Worm (Caenorhabditis elegans): ENCODE results near the gene R01B10.3.

The R01B10.3 gene

DNA sequence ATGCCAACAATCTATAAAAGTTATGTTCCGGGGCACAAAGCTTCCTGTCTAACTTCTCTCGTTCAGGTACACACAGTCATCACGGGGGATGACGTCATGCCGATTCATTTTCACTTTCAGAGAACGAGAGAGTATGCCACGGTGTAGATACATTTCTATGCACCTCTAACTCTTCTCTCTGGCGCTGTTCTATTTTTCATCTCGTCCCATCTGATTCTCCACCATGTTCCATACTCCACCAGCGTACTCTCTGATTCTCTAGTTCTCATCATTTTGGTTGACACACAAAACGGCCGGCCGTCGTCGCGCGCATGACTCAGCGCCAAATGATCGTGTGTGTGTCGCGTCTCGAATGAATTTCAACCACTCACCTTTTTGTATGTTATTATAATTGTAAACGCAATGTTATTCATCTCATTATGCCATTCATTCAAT lies 44.5 kb downstream of the R01B10.3 start (continued):
- TF ChIP-seq ceh-16 (tag; optimal IDR thresholded peaks at IDR 0.05) (peak; percentile 80), nhr-25 (tag; optimal IDR thresholded peaks at IDR 0.05) (peak; percentile 95), mbf-1 (tag; optimal IDR thresholded peaks at IDR 0.05) (no peak)

DNA sequence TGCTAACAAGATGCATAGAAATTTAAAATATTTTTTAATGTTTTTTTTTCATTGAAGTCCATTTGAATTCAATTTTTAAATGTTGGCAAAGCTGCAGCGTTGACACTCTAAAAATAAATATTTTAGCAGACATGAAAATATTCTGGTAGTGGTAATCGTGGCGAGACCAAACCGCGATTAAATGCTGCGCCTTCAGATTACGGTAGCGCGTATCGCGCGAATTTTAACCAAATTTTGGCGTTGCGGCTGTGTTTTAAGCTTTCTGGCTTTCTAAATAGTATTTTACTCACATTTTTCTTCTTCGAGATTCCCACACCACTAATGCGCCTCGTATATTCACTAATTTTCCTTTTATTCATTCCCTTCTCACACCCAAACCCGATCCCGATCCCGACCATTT lies 48.8 kb downstream of the R01B10.3 start, which contains the start of gene cpg-4:
TSS of gene cpg-4 (plus strand) at position 303 of the 400 bp plus-strand sequence.
- no peak for TF ChIP-seq sma-9 (GFP tag; optimal IDR thresholded peaks at IDR 0.05)
- TF ChIP-seq sma-9 (tag; optimal IDR thresholded peaks at IDR 0.05), result no peak
- TF ChIP-seq nhr-237 (tag; optimal IDR thresholded peaks at IDR 0.05), result no peak
- no peak for TF ChIP-seq elt-3 (tag; optimal IDR thresholded peaks at IDR 0.05)
- no peak for TF ChIP-seq nhr-10 (tag; optimal IDR thresholded peaks at IDR 0.05)
- TF ChIP-seq peb-1 (tag; optimal IDR thresholded peaks at IDR 0.05), result no peak
- no peak for TF ChIP-seq lin-13 (GFP tag; optimal IDR thresholded peaks at IDR 0.05)
- TF ChIP-seq C34F6.9 (tag; optimal IDR thresholded peaks at IDR 0.05), result no peak

DNA sequence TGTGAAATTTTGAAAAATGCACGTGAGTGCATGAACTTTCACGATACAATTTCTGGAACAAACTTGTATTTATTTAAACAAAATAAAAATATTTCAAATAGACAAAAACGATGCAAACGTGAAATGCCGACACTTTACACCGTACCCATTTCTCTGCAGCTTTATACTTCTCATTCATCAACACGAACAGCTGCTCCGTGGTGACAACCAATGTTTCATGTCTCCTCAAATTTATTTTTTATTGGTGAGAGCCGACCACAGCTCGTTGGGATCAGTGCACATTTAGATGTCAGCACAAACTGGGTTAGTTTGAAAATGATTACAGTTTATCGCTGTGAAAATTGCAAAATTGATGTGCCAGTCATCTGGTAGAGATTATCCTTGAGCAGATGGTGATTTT lies 49.3 kb downstream of the R01B10.3 start:
- TF ChIP-seq F13H6.1 (tag; optimal IDR thresholded peaks at IDR 0.05), result no peak
- no peak for TF ChIP-seq elt-1 (tag; optimal IDR thresholded peaks at IDR 0.05)
- no peak for TF ChIP-seq zag-1 (tag; optimal IDR thresholded peaks at IDR 0.05)
- TF ChIP-seq nhr-12 (tag; optimal IDR thresholded peaks at IDR 0.05), result no peak
- no peak for TF ChIP-seq ztf-11 (tag; optimal IDR thresholded peaks at IDR 0.05)
- TF ChIP-seq lin-39 (tag; optimal IDR thresholded peaks at IDR 0.05), result no peak
- TF ChIP-seq unc-62 (GFP tag; optimal IDR thresholded peaks at IDR 0.05), result no peak
- TF ChIP-seq egl-27 (tag; optimal IDR thresholded peaks at IDR 0.05), result no peak
- TF ChIP-seq mab-5 (tag; optimal IDR thresholded peaks at IDR 0.05), result no peak
- no peak for TF ChIP-seq lsy-2 (tag; optimal IDR thresholded peaks at IDR 0.05)
- no peak for TF ChIP-seq ceh-82 (tag; optimal IDR thresholded peaks at IDR 0.05)
- TF ChIP-seq peb-1 (tag; optimal IDR thresholded peaks at IDR 0.05), result no peak
- no peak for TF ChIP-seq blmp-1 (tag; optimal IDR thresholded peaks at IDR 0.05; ENCODE audit: insufficient read depth)
- TF ChIP-seq unc-55 (GFP tag; optimal IDR thresholded peaks at IDR 0.05), result no peak
- TF ChIP-seq nhr-23 (tag; optimal IDR thresholded peaks at IDR 0.05), result no peak
